Worm (Caenorhabditis elegans) whole organism, L3 larva: ENCODE results near the gene W04G3.11.

Source experiments
- aly-2 ChIP-seq: fragments of 150-350 bp; optimal IDR thresholded peaks from 2 replicates; lab custom pipeline; 2014; ENCODE audit warnings: missing biosample characterization, missing genetic modification characterization
- ceh-16 ChIP-seq: sonication (generic microtip); optimal IDR thresholded peaks from 2 replicates; lab custom pipeline; 2017; ENCODE audit warnings: missing biosample characterization, missing genetic modification characterization
- ceh-28 ChIP-seq: fragments of 150-350 bp; optimal IDR thresholded peaks from 2 replicates; lab custom pipeline; 2014; ENCODE audit warnings: missing biosample characterization, missing genetic modification reagents, missing genetic modification characterization
- ceh-82 ChIP-seq: fragments of 150-350 bp; optimal IDR thresholded peaks from 2 replicates; lab custom pipeline; 2014; ENCODE audit warnings: missing biosample characterization, missing genetic modification characterization
- egl-27 ChIP-seq: sonication (generic microtip); optimal IDR thresholded peaks from 4 replicates; lab custom pipeline; 2017; ENCODE audit warnings: missing biosample characterization, missing genetic modification reagents, missing genetic modification characterization
- elt-1 ChIP-seq: fragments of 150-350 bp; optimal IDR thresholded peaks from 2 replicates; lab custom pipeline; 2014; ENCODE audit warnings: missing biosample characterization, missing genetic modification characterization
- elt-2 ChIP-seq: sonication (generic microtip); optimal IDR thresholded peaks from 2 replicates; lab custom pipeline; 2016; ENCODE audit warnings: missing genetic modification reagents, mild to moderate bottlenecking, missing genetic modification characterization, missing compliant biosample characterization
- elt-3 ChIP-seq, 3 experiments: fragments of 150-350 bp in 1 of 3; sonication (generic microtip) in 2 of 3; optimal IDR thresholded peaks; 2 replicates in 2 of 3; 4 replicates in 1 of 3; lab custom pipeline; 2014 to 2017; ENCODE audit warnings: missing biosample characterization in 3 of 3, missing genetic modification characterization in 3 of 3
- fkh-10 ChIP-seq: sonication (generic microtip); optimal IDR thresholded peaks from 2 replicates; lab custom pipeline; 2017; ENCODE audit warnings: missing biosample characterization, missing genetic modification reagents, missing genetic modification characterization
- fos-1 ChIP-seq: fragments of 150-350 bp; optimal IDR thresholded peaks from 2 replicates; lab custom pipeline; 2014; ENCODE audit warnings: missing biosample characterization, missing genetic modification characterization
- hmg-11 ChIP-seq: sonication (generic microtip); optimal IDR thresholded peaks from 2 replicates; lab custom pipeline; 2016; ENCODE audit warnings: missing genetic modification characterization, missing compliant biosample characterization
- jun-1 ChIP-seq: fragments of 150-350 bp; optimal IDR thresholded peaks from 2 replicates; lab custom pipeline; 2014; ENCODE audit warnings: missing biosample characterization, missing genetic modification reagents, missing genetic modification characterization
- lin-39 ChIP-seq: fragments of 150-350 bp; optimal IDR thresholded peaks from 2 replicates; lab custom pipeline; 2018; ENCODE audit warnings: missing biosample characterization, missing genetic modification reagents, missing genetic modification characterization
- lsy-12 ChIP-seq: sonication (generic microtip); optimal IDR thresholded peaks from 2 replicates; lab custom pipeline; 2016; ENCODE audit warnings: mild to moderate bottlenecking, missing genetic modification characterization, missing compliant biosample characterization
- mdl-1 ChIP-seq: fragments of 150-350 bp; optimal IDR thresholded peaks from 2 replicates; lab custom pipeline; 2014; ENCODE audit warnings: missing biosample characterization, missing genetic modification characterization
- mml-1 ChIP-seq: fragments of 150-350 bp; sonication (generic microtip); optimal IDR thresholded peaks from 3 replicates; lab custom pipeline; 2014; ENCODE audit warnings: missing biosample characterization, missing genetic modification characterization
- nhr-11 ChIP-seq: fragments of 150-350 bp; optimal IDR thresholded peaks from 2 replicates; lab custom pipeline; 2014; ENCODE audit warnings: missing biosample characterization, missing genetic modification characterization
- nhr-23 ChIP-seq: fragments of 150-350 bp; optimal IDR thresholded peaks from 2 replicates; lab custom pipeline; 2014; ENCODE audit warnings: missing biosample characterization, missing genetic modification reagents, missing genetic modification characterization
- nhr-237 ChIP-seq: fragments of 150-350 bp; optimal IDR thresholded peaks from 2 replicates; lab custom pipeline; 2014; ENCODE audit warnings: missing biosample characterization, missing genetic modification characterization
- nhr-25 ChIP-seq: sonication (generic microtip); optimal IDR thresholded peaks from 2 replicates; lab custom pipeline; 2017; ENCODE audit warnings: missing biosample characterization, missing genetic modification characterization
- nhr-28 ChIP-seq: fragments of 150-350 bp; optimal IDR thresholded peaks from 2 replicates; lab custom pipeline; 2014; ENCODE audit warnings: missing biosample characterization, missing genetic modification characterization
- nhr-43 ChIP-seq: sonication (generic microtip); optimal IDR thresholded peaks from 2 replicates; lab custom pipeline; 2016; ENCODE audit warnings: mild to moderate bottlenecking, missing genetic modification characterization, missing compliant biosample characterization; ENCODE audit not compliant: poor library complexity, severe bottlenecking
- nhr-77 ChIP-seq: fragments of 150-350 bp; optimal IDR thresholded peaks from 2 replicates; lab custom pipeline; 2014; ENCODE audit warnings: missing biosample characterization, missing genetic modification characterization
- pha-4 ChIP-seq: fragments of 150-350 bp; optimal IDR thresholded peaks from 2 replicates; lab custom pipeline; 2014; ENCODE audit warnings: missing biosample characterization, missing genetic modification reagents, missing genetic modification characterization
- pqm-1 ChIP-seq: fragments of 150-350 bp; optimal IDR thresholded peaks from 2 replicates; lab custom pipeline; 2017; ENCODE audit warnings: missing biosample characterization, missing genetic modification characterization, inconsistent platforms
- sea-2 ChIP-seq: fragments of 150-350 bp; sonication (generic microtip); optimal IDR thresholded peaks from 4 replicates; lab custom pipeline; 2014; ENCODE audit warnings: missing biosample characterization, missing genetic modification reagents, missing genetic modification characterization
- skn-1 ChIP-seq: fragments of 150-350 bp; optimal IDR thresholded peaks from 2 replicates; lab custom pipeline; 2014; ENCODE audit warnings: missing biosample characterization, missing genetic modification characterization
- snpc-4 ChIP-seq: fragments of 150-350 bp; optimal IDR thresholded peaks from 2 replicates; lab custom pipeline; 2014; ENCODE audit warnings: missing biosample characterization, missing genetic modification characterization
- tbx-2 ChIP-seq: sonication (generic microtip); optimal IDR thresholded peaks from 2 replicates; lab custom pipeline; 2016; ENCODE audit warnings: mild to moderate bottlenecking, missing genetic modification characterization, missing compliant biosample characterization
- unc-39 ChIP-seq: sonication (generic microtip); optimal IDR thresholded peaks from 4 replicates; lab custom pipeline; 2017; ENCODE audit warnings: missing biosample characterization, missing genetic modification characterization
- unc-62 ChIP-seq: fragments of 150-350 bp; sonication (generic microtip); optimal IDR thresholded peaks from 4 replicates; lab custom pipeline; 2014; ENCODE audit warnings: missing biosample characterization, missing genetic modification reagents, missing genetic modification characterization
- ztf-11 ChIP-seq: fragments of 150-350 bp; optimal IDR thresholded peaks from 2 replicates; lab custom pipeline; 2014; ENCODE audit warnings: missing biosample characterization, missing genetic modification characterization
- ztf-4 ChIP-seq: fragments of 150-350 bp; optimal IDR thresholded peaks from 2 replicates; lab custom pipeline; 2014; ENCODE audit warnings: missing biosample characterization, missing genetic modification characterization

Gene W04G3.11

DNA sequence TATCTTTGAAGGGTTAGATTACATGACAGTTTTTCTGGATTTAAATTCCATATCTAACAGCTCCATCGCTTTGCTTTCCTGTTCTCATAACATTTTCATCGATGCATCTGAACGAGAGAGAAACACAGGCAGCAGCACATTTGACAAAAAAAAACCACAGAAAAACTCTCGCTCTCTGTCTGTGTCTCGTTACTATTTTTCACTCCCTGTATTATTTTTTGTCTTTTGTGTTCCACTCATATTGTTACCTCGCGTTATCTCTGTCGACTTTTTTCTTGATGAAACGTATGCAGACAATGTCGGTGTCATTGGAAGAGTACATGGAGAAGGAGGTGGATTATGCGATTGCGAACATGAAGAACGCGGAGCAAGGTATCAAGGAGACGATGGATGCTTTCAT is at the start of gene W04G3.11:
TSS of gene W04G3.11 (plus strand) at position 244 of the 400 bp plus-strand sequence.
- peak; percentile 50 for TF ChIP-seq elt-2 (tag; lab: Kevin White, UChicago)
- TF ChIP-seq hmg-11 = no peak
- TF ChIP-seq skn-1 (tag; lab: Kevin White, UChicago) = no peak
- no peak for TF ChIP-seq mdl-1 (tag; lab: Kevin White, UChicago)
- TF ChIP-seq pqm-1 (tag; lab: Kevin White, UChicago) = peak; percentile 40

DNA sequence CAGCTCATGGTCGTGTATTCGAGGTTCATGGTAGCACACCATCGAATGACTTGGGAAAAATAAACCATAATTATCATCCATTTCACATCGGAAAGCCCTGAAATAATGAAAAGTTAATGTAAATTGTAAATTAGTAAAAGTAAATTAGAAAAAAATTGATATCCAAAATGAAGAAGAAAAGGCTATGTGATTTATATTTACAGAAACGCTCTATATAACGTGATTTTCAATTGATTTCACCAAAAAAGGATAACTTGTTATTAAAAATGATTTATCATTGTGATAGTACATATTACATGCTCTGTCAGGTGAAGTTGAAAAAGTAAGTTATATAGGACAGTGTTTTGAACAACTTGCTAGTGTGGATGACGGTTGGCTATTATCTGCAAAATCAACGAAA is 46.2 kb upstream of the W04G3.11 start, which contains the start of gene C09F12.3:
TSS of gene C09F12.3 (minus strand) at position 101 of the 400 bp plus-strand sequence.
- TF ChIP-seq ztf-11 (tag; lab: Kevin White, UChicago) (no peak), egl-27 (tag; lab: Kevin White, UChicago) (no peak), elt-2 (tag; lab: Kevin White, UChicago) (no peak), nhr-77 (tag; lab: Kevin White, UChicago) (no peak), mml-1 (tag; lab: Kevin White, UChicago) (no peak), nhr-43 (tag; lab: Kevin White, UChicago) (no peak), skn-1 (tag; lab: Kevin White, UChicago) (no peak), fos-1 (no peak), snpc-4 (tag; lab: Kevin White, UChicago) (no peak), pha-4 (tag; lab: Kevin White, UChicago) (no peak), nhr-11 (tag; lab: Kevin White, UChicago) (no peak), ztf-4 (tag; lab: Kevin White, UChicago) (no peak), lsy-12 (tag; lab: Kevin White, UChicago) (no peak), ceh-82 (tag; lab: Kevin White, UChicago) (no peak), nhr-23 (tag; lab: Kevin White, UChicago) (no peak), nhr-237 (tag; lab: Kevin White, UChicago) (no peak), elt-3 (tag; optimal IDR thresholded peaks at IDR 0.05; lab: Kevin White, UChicago) (no peak), unc-39 (tag; lab: Kevin White, UChicago) (no peak), aly-2 (tag; lab: Kevin White, UChicago) (no peak)

DNA sequence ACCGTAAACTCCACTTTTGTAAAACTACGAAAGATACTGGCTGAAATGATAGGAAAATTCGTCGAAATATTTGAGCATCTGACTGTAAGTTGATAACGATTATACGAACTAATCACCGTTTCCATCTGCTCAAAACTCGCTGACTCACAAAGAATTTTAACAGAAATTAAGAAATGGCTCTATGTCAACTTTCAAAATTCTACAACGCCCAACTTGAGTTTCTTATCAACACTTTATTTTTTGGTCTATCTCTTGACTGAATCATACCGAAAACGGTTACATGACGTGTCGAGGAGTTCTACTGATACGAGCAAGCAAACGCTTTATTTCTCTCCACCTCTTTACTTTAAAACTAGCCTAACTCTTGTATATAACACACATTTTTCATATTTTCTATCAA is 41.8 kb upstream of the W04G3.11 start, which contains the start of gene clc-1:
TSS of gene clc-1 (plus strand) at position 264 of the 400 bp plus-strand sequence.
- TF ChIP-seq nhr-11 (tag; lab: Kevin White, UChicago) (no peak), elt-2 (tag; lab: Kevin White, UChicago) (peak; percentile 99), jun-1 (tag; lab: Kevin White, UChicago) (peak; percentile 88), pha-4 (tag; lab: Kevin White, UChicago) (peak; percentile 60), fos-1 (peak; percentile 70), unc-39 (tag; lab: Kevin White, UChicago) (no peak), pqm-1 (tag; lab: Kevin White, UChicago) (peak; percentile 87), nhr-28 (tag; lab: Kevin White, UChicago) (no peak)

DNA sequence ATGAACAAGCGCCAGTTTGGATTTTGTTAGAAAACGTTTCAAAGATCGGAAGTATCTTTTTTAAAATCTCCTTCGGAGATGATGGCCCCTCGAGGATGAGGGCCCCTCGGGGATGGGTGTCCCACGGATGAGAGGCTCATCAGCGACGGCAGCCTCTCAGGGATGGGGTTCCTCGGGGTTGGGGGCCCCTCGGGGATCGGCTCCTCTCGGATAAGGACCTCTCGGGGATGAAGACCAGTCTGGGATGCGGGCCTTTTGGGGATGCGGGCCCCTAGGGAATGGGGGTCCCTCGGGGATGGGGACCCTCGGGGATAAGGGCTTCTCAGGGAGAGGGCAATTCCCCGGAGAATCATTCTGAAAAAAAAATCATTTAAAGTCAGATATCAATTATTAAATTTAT is 38.7 kb upstream of the W04G3.11 start:
- no peak for TF ChIP-seq tbx-2 (tag; lab: Kevin White, UChicago)
- TF ChIP-seq nhr-28 (tag; lab: Kevin White, UChicago) = no peak
- no peak for TF ChIP-seq lin-39 (tag; lab: Kevin White, UChicago)

DNA sequence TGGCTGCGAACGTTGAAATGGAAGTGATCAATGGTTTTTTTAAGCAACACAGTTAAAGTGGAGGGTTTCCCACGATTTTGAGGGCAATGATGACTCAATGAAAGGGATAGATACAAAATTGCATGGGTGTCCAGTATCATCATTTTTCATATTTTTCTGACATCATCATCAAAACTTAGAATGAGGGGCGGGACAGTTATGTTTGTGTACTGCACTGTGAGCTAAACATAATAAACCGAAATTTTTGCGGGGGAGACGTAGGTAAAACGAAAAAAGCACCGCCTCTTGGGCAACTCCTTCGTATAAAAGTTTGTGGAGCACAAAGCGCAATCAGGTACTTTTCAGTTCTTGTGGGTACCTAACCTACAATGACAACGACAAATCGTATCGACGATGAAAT is 35.4 kb upstream of the W04G3.11 start, which contains the start of gene C09F12.2:
TSS of gene C09F12.2 (plus strand) at position 301 of the 400 bp plus-strand sequence.
- TF ChIP-seq hmg-11 = no peak
- no peak for TF ChIP-seq fkh-10
- TF ChIP-seq nhr-43 (tag; lab: Kevin White, UChicago) = no peak

DNA sequence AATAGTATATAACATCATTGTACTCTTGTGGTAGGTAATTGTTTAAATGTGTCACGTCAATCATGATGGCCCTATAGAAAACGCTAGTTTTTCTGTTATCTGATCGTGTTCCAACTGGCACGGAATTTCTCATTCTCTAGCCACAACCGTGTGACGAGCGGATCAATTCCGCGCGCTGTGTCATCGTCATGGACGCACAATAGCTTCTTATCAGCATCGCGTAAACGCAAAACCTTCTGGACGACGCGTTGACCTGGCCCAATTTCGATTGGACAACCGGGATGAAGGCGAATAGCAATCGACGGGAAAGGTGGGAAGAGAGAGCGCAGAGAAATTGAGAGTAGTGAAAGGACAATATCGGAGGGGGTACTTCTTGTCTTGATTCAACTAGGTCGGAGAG is 32.0 kb upstream of the W04G3.11 start, which contains the start of gene lpr-3:
TSS of gene lpr-3 (plus strand) at position 374 of the 400 bp plus-strand sequence.
- TF ChIP-seq fos-1 (peak; percentile 12), elt-3 (tag; optimal IDR thresholded peaks at IDR 0.05; lab: Kevin White, UChicago) (peak in 1 of 3 experiments; percentile 58), sea-2 (GFP tag; lab: Kevin White, UChicago) (no peak), nhr-23 (tag; lab: Kevin White, UChicago) (peak; percentile 99), ceh-28 (tag; lab: Kevin White, UChicago) (peak; percentile 51), nhr-43 (tag; lab: Kevin White, UChicago) (peak; percentile 32), ceh-82 (tag; lab: Kevin White, UChicago) (no peak), elt-1 (tag; lab: Kevin White, UChicago) (peak; percentile 33), ceh-16 (no peak), nhr-25 (tag; lab: Kevin White, UChicago) (peak; percentile 46), unc-62 (peak; percentile 1)
